Worm (Caenorhabditis elegans) whole organism, L3 larva: Measurements from ENCODE around the gene ZK673.11.

Experiments used
- ama-1 ChIP-seq: fragments of 150-350 bp; optimal IDR thresholded peaks from 2 replicates; lab custom pipeline; 2018
- ceh-82 ChIP-seq: fragments of 150-350 bp; optimal IDR thresholded peaks from 2 replicates; lab custom pipeline; 2014; ENCODE audit warnings: missing biosample characterization, missing genetic modification characterization
- ceh-9 ChIP-seq: sonication (generic microtip); optimal IDR thresholded peaks from 2 replicates; lab custom pipeline; 2018; ENCODE audit warnings: missing biosample characterization, missing genetic modification characterization
- elt-3 ChIP-seq, 3 experiments: fragments of 150-350 bp in 1 of 3; sonication (generic microtip) in 2 of 3; optimal IDR thresholded peaks; 2 replicates in 2 of 3; 4 replicates in 1 of 3; lab custom pipeline; 2014 to 2017; ENCODE audit warnings: missing biosample characterization in 3 of 3, missing genetic modification characterization in 3 of 3
- lin-15B ChIP-seq: fragments of 150-350 bp; optimal IDR thresholded peaks from 2 replicates; lab custom pipeline; 2014; ENCODE audit warnings: missing biosample characterization, missing genetic modification characterization
- nhr-11 ChIP-seq: fragments of 150-350 bp; optimal IDR thresholded peaks from 2 replicates; lab custom pipeline; 2014; ENCODE audit warnings: missing biosample characterization, missing genetic modification characterization
- nhr-237 ChIP-seq: fragments of 150-350 bp; optimal IDR thresholded peaks from 2 replicates; lab custom pipeline; 2014; ENCODE audit warnings: missing biosample characterization, missing genetic modification characterization
- nhr-77 ChIP-seq: fragments of 150-350 bp; optimal IDR thresholded peaks from 2 replicates; lab custom pipeline; 2014; ENCODE audit warnings: missing biosample characterization, missing genetic modification characterization

ce11 chrII:10471790-10472189 is 14.7 kb downstream of the ZK673.11 start, which contains the start of gene ZK666.2:
- TF ChIP-seq nhr-11 (tag; lab: Kevin White, UChicago) (no peak), nhr-77 (tag; lab: Kevin White, UChicago) (no peak), elt-3 (tag; optimal IDR thresholded peaks at IDR 0.05; lab: Kevin White, UChicago) (no peak), lin-15B (no peak), nhr-237 (tag; lab: Kevin White, UChicago) (no peak), ama-1 (lab: Kevin White, UChicago) (no peak), ceh-9 (tag; lab: Kevin White, UChicago) (no peak), ceh-82 (tag; lab: Kevin White, UChicago) (no peak)
